Worm (Caenorhabditis elegans) whole organism, L3 larva: ENCODE measurements around the gene Y77E11A.7.

ENCODE experiments used
- ama-1 ChIP-seq: fragments of 150-350 bp; optimal IDR thresholded peaks from 2 replicates; lab custom pipeline; 2018
- ceh-82 ChIP-seq: fragments of 150-350 bp; optimal IDR thresholded peaks from 2 replicates; lab custom pipeline; 2014; ENCODE audit warnings: missing biosample characterization, missing genetic modification characterization
- ceh-9 ChIP-seq: sonication (generic microtip); optimal IDR thresholded peaks from 2 replicates; lab custom pipeline; 2018; ENCODE audit warnings: missing biosample characterization, missing genetic modification characterization
- hmg-11 ChIP-seq: sonication (generic microtip); optimal IDR thresholded peaks from 2 replicates; lab custom pipeline; 2016; ENCODE audit warnings: missing genetic modification characterization, missing compliant biosample characterization
- lin-39 ChIP-seq: fragments of 150-350 bp; optimal IDR thresholded peaks from 2 replicates; lab custom pipeline; 2018; ENCODE audit warnings: missing biosample characterization, missing genetic modification reagents, missing genetic modification characterization
- nhr-11 ChIP-seq: fragments of 150-350 bp; optimal IDR thresholded peaks from 2 replicates; lab custom pipeline; 2014; ENCODE audit warnings: missing biosample characterization, missing genetic modification characterization
- nhr-237 ChIP-seq: fragments of 150-350 bp; optimal IDR thresholded peaks from 2 replicates; lab custom pipeline; 2014; ENCODE audit warnings: missing biosample characterization, missing genetic modification characterization
- snpc-4 ChIP-seq: fragments of 150-350 bp; optimal IDR thresholded peaks from 2 replicates; lab custom pipeline; 2014; ENCODE audit warnings: missing biosample characterization, missing genetic modification characterization
- unc-62 ChIP-seq: fragments of 150-350 bp; sonication (generic microtip); optimal IDR thresholded peaks from 4 replicates; lab custom pipeline; 2014; ENCODE audit warnings: missing biosample characterization, missing genetic modification reagents, missing genetic modification characterization
- zag-1 ChIP-seq: fragments of 150-350 bp; optimal IDR thresholded peaks from 2 replicates; lab custom pipeline; 2014; ENCODE audit warnings: missing biosample characterization, missing genetic modification characterization

DNA sequence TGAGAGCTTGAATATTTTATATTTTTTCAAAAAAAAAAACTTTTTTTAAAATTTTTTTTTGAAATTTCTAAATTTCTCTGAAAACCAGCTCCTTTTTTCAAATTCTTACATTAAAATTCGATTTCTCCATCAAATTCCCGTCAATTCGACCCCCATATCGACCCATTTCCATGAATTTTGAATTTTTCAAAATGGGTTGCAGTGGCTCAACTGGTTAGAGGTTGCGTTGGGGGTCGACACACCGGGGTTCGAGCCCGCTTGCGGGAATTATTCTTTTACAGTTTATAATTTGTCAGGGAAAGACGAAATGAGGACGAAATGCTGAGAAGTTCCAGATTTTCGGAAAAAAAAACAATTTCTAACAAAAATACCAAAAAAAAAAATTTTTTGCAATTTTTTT, 25.6 kb downstream of the Y77E11A.7 start:
- no peak for TF ChIP-seq ceh-82
- TF ChIP-seq zag-1 = no peak
- TF ChIP-seq nhr-11 (tag; lab: Kevin White, UChicago) = no peak
- no peak for TF ChIP-seq ama-1 (lab: Kevin White, UChicago)
- no peak for TF ChIP-seq snpc-4 (tag; lab: Kevin White, UChicago)
- no peak for TF ChIP-seq ceh-9 (tag; lab: Kevin White, UChicago)
- TF ChIP-seq hmg-11 (tag; lab: Kevin White, UChicago) = no peak
- TF ChIP-seq lin-39 (tag; lab: Kevin White, UChicago) = no peak
- TF ChIP-seq nhr-237 (tag; lab: Kevin White, UChicago) = no peak
- TF ChIP-seq unc-62 (GFP tag; lab: Kevin White, UChicago) = no peak
